Worm (Caenorhabditis elegans): Measurements from ENCODE around the gene srbc-44.

DNA sequence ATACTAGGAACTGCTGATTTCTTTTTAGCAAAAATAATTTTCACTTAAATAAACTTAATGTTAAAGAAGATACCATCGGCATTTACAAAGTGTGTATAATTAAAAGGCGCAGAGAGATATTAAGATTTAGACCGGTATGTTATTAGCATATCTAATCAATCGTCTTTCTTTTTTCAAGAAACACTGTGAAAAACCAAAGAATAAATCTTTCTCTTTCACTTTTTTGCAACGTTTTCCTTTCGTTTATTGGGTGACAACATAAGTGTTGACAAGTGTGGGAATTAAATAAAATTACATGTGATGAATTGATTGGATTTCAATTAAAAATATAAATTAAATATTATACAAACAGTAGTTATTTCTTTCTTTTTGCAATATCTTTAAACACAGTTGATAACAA lies 35.9 kb downstream of the srbc-44 start, which contains the start of gene C15C8.8:
- no peak for TF ChIP-seq lsy-2 (tag; optimal IDR thresholded peaks at IDR 0.05)
- TF ChIP-seq mab-5 (tag; optimal IDR thresholded peaks at IDR 0.05): no peak
- no peak for TF ChIP-seq nhr-76 (tag; optimal IDR thresholded peaks at IDR 0.05)
- TF ChIP-seq ces-1 (GFP tag; optimal IDR thresholded peaks at IDR 0.05): no peak
- no peak for TF ChIP-seq lin-32 (GFP tag; optimal IDR thresholded peaks at IDR 0.05)
- TF ChIP-seq sptf-1 (tag; optimal IDR thresholded peaks at IDR 0.05): no peak
